Worm (Caenorhabditis elegans) whole organism, L2 larva: ENCODE data around the gene EGAP2.2.

Experiments
- C34F6.9 ChIP-seq: fragments of 150-350 bp; optimal IDR thresholded peaks from 2 replicates; lab custom pipeline; 2014; ENCODE audit warnings: missing biosample characterization, missing genetic modification characterization
- R02D3.7 ChIP-seq: fragments of 150-350 bp; optimal IDR thresholded peaks from 2 replicates; lab custom pipeline; 2014; ENCODE audit warnings: missing biosample characterization, missing genetic modification characterization
- Y55F3AM.14 ChIP-seq: fragments of 200-800 bp; sonication (Bioruptor generic); optimal IDR thresholded peaks from 2 replicates; lab custom pipeline; 2018; ENCODE audit warnings: mild to moderate bottlenecking, missing genetic modification characterization, missing compliant biosample characterization
- ceh-16 ChIP-seq: fragments of 150-350 bp; optimal IDR thresholded peaks from 2 replicates; lab custom pipeline; 2014; ENCODE audit warnings: missing biosample characterization, missing genetic modification characterization
- ceh-82 ChIP-seq: fragments of 150-350 bp; optimal IDR thresholded peaks from 2 replicates; lab custom pipeline; 2014; ENCODE audit warnings: missing biosample characterization, missing genetic modification characterization
- crh-2 ChIP-seq: sonication (generic microtip); optimal IDR thresholded peaks from 2 replicates; lab custom pipeline; 2017; ENCODE audit warnings: missing biosample characterization, missing genetic modification characterization
- dmd-4 ChIP-seq: sonication (generic microtip); optimal IDR thresholded peaks from 2 replicates; lab custom pipeline; 2017; ENCODE audit warnings: missing biosample characterization, missing genetic modification characterization
- elt-1 ChIP-seq: fragments of 150-350 bp; optimal IDR thresholded peaks from 2 replicates; lab custom pipeline; 2014; ENCODE audit warnings: missing biosample characterization, missing genetic modification characterization
- elt-3 ChIP-seq: sonication (generic microtip); optimal IDR thresholded peaks from 2 replicates; lab custom pipeline; 2017; ENCODE audit warnings: missing biosample characterization, missing genetic modification characterization
- fos-1 ChIP-seq: fragments of 150-350 bp; optimal IDR thresholded peaks from 2 replicates; lab custom pipeline; 2014; ENCODE audit warnings: missing biosample characterization, missing genetic modification characterization
- gmeb-1 ChIP-seq: fragments of 150-350 bp; optimal IDR thresholded peaks from 2 replicates; lab custom pipeline; 2014; ENCODE audit warnings: missing biosample characterization, missing genetic modification characterization
- lin-11 ChIP-seq: fragments of 150-350 bp; sonication (generic microtip); optimal IDR thresholded peaks from 2 replicates; lab custom pipeline; 2014; ENCODE audit warnings: missing biosample characterization, missing genetic modification characterization, inconsistent platforms, mixed read lengths
- lin-13 ChIP-seq: fragments of 150-350 bp; optimal IDR thresholded peaks from 2 replicates; lab custom pipeline; 2014; ENCODE audit warnings: missing biosample characterization, missing genetic modification reagents, missing genetic modification characterization
- lin-39 ChIP-seq: fragments of 150-350 bp; optimal IDR thresholded peaks from 2 replicates; lab custom pipeline; 2014; ENCODE audit warnings: missing biosample characterization, missing genetic modification reagents, missing genetic modification characterization
- lsy-2 ChIP-seq, 2 experiments: fragments of 150-350 bp in 1 of 2; sonication (generic microtip) in 1 of 2; optimal IDR thresholded peaks; 2 replicates each; lab custom pipeline; 2014 to 2017; ENCODE audit warnings: missing biosample characterization in 2 of 2, missing genetic modification characterization in 2 of 2
- mab-5 ChIP-seq: fragments of 150-350 bp; optimal IDR thresholded peaks from 2 replicates; lab custom pipeline; 2014; ENCODE audit warnings: missing biosample characterization, missing genetic modification characterization
- nhr-11 ChIP-seq: fragments of 150-350 bp; optimal IDR thresholded peaks from 2 replicates; lab custom pipeline; 2014; ENCODE audit warnings: missing biosample characterization, missing genetic modification characterization
- nhr-129 ChIP-seq: fragments of 150-350 bp; optimal IDR thresholded peaks from 2 replicates; lab custom pipeline; 2014; ENCODE audit warnings: missing biosample characterization, missing genetic modification characterization
- nhr-237 ChIP-seq: fragments of 150-350 bp; optimal IDR thresholded peaks from 2 replicates; lab custom pipeline; 2014; ENCODE audit warnings: missing biosample characterization, missing genetic modification characterization
- nhr-25 ChIP-seq: fragments of 150-350 bp; sonication (generic microtip); optimal IDR thresholded peaks from 3 replicates; lab custom pipeline; 2014; ENCODE audit warnings: missing biosample characterization, missing genetic modification characterization
- peb-1 ChIP-seq: fragments of 150-350 bp; optimal IDR thresholded peaks from 2 replicates; lab custom pipeline; 2014; ENCODE audit warnings: missing biosample characterization, missing genetic modification characterization
- sem-4 ChIP-seq: fragments of 150-350 bp; optimal IDR thresholded peaks from 2 replicates; lab custom pipeline; 2014; ENCODE audit warnings: missing biosample characterization, missing genetic modification reagents, missing genetic modification characterization
- skn-1 ChIP-seq: sonication (generic microtip); optimal IDR thresholded peaks from 2 replicates; lab custom pipeline; 2017; ENCODE audit warnings: missing biosample characterization, missing genetic modification characterization
- sma-3 ChIP-seq: sonication (generic microtip); optimal IDR thresholded peaks from 2 replicates; lab custom pipeline; 2016; ENCODE audit warnings: missing genetic modification reagents, missing genetic modification characterization, missing compliant biosample characterization
- sma-9 ChIP-seq, 2 experiments: fragments of 150-350 bp in 1 of 2; sonication (generic microtip) in 1 of 2; optimal IDR thresholded peaks; 2 replicates each; lab custom pipeline; 2014 to 2016; ENCODE audit warnings: missing genetic modification characterization in 2 of 2, mild to moderate bottlenecking in 1 of 2, missing biosample characterization in 1 of 2, missing compliant biosample characterization in 1 of 2, missing genetic modification reagents in 1 of 2, moderate library complexity in 1 of 2
- unc-39 ChIP-seq: fragments of 150-350 bp; optimal IDR thresholded peaks from 2 replicates; lab custom pipeline; 2014; ENCODE audit warnings: missing biosample characterization, missing genetic modification characterization
- unc-55 ChIP-seq: fragments of 150-350 bp; sonication (generic microtip); optimal IDR thresholded peaks from 3 replicates; lab custom pipeline; 2014; ENCODE audit warnings: missing biosample characterization, missing genetic modification reagents, missing genetic modification characterization
- unc-62 ChIP-seq: fragments of 150-350 bp; optimal IDR thresholded peaks from 2 replicates; lab custom pipeline; 2014; ENCODE audit warnings: missing biosample characterization, missing genetic modification reagents, missing genetic modification characterization
- ztf-1 ChIP-seq: fragments of 200-800 bp; sonication (Bioruptor generic); conservative IDR thresholded peaks from 2 replicates; pipeline ENCODE4 v1.3.6; 2022; ENCODE audit warnings: missing genetic modification characterization, missing compliant biosample characterization
- ztf-11 ChIP-seq: sonication (generic microtip); optimal IDR thresholded peaks from 2 replicates; lab custom pipeline; 2017; ENCODE audit warnings: missing biosample characterization, missing genetic modification characterization

EGAP2.2 gene

DNA sequence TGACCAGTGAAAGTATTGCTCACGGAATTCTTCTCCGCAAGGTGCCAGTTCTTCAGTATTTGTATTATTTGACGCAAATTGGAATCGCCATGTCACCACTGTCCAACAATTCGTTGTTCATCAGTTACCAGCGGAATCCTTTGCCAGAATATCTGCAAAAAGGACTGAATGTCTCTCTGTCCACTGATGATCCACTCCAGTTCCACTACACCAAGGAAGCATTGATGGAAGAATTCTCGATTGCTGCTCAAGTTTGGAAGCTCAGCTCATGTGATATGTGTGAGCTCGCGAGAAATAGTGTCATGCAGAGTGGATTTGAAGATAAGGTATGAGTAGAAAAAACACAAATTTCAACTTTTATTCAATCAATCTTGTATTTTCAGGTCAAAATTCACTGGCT lies 20.6 kb upstream of the EGAP2.2 start:
- peak; percentile 32 for TF ChIP-seq sma-3 (GFP tag; lab: Kevin White, UChicago)
- TF ChIP-seq ztf-1 (GFP tag; lab: Robert Waterston, UW), result no peak
- TF ChIP-seq skn-1 (tag; lab: Kevin White, UChicago), result no peak

DNA sequence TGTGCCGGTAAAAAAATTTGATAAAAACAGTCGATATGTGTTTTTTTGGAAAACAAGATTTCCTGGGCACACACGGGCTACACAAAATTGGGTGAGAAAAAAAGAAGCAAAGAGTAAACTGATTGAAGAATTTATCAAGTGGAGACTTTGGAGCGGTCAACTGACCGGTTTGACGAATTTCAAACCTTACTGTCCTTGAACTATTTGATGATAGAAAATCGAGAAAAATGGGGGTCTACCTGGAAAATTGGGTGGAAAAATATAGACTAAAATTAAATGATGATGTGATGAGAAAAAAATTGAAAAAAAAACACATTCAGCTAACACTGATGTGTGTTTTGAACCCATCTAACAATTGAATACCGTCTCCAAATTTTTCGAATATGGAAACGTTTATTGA lies 18.9 kb upstream of the EGAP2.2 start, which contains the start of gene C34F11.8:
Gene C34F11.8 (minus strand): TSS at position 135 of the 400 bp plus-strand sequence.
- TF ChIP-seq lin-13 (GFP tag; lab: Kevin White, UChicago), result no peak
- TF ChIP-seq R02D3.7 (tag; lab: Kevin White, UChicago), result no peak
- TF ChIP-seq unc-55 (GFP tag; lab: Kevin White, UChicago), result no peak
- TF ChIP-seq ztf-1 (GFP tag; lab: Robert Waterston, UW), result no peak
- no peak for TF ChIP-seq nhr-237 (tag; lab: Kevin White, UChicago)
- TF ChIP-seq crh-2, result no peak
- TF ChIP-seq gmeb-1 (tag; lab: Kevin White, UChicago), result no peak
- TF ChIP-seq sma-3 (GFP tag; lab: Kevin White, UChicago), result peak; percentile 1
- TF ChIP-seq C34F6.9, result no peak
- TF ChIP-seq nhr-25, result peak; percentile 43
- TF ChIP-seq ceh-16, result no peak
- TF ChIP-seq fos-1 (tag; lab: Kevin White, UChicago), result no peak

DNA sequence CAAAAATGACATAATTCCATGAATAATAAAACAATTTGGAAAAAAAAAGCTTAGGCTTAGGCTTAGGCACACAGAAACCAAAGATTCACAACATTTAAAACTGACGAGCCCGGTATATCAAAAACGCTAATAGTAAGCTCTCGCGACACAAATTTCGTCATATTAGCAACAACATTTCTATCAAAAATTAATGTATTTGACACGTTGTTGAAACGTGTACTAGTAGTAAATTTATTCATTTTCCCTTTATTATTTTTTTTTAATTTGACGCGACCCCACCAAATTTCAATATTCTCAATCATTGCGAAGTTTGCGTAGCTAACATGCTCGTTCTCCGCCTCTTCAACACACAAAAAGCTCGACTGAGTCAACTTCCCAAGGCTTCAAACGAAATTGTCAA lies 17.7 kb upstream of the EGAP2.2 start, which contains the start of gene C34F11.2:
Gene C34F11.2 (plus strand): TSS at position 301 of the 400 bp plus-strand sequence.
- no peak for TF ChIP-seq ztf-11 (tag; lab: Kevin White, UChicago)
- no peak for TF ChIP-seq peb-1 (tag; lab: Kevin White, UChicago)
- TF ChIP-seq ceh-82, result no peak
- no peak for TF ChIP-seq lin-39 (tag; lab: Kevin White, UChicago)

DNA sequence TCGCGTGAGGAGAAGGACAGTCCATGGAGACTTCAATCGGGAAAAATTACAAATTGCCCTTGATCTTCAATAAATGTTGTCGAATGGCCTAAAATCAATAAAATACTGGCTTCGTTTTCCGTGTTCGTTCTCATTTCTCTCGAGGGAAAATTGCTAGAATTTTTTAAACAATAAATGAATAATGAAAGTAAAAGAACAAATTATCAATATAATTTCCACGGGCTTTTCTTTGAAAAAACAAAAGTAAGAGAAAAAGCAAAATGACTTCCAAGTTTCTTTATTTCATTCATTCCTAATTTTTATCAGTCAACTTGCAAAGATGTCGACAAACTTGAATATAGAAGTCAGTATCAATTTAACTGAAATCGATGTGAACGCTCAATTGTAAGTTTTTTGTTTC lies 17.0 kb upstream of the EGAP2.2 start, which contains the start of gene C34F11.1:
Gene C34F11.1 (plus strand): TSS at position 301 of the 400 bp plus-strand sequence.
- no peak for TF ChIP-seq dmd-4 (tag; lab: Kevin White, UChicago)
- TF ChIP-seq nhr-237 (tag; lab: Kevin White, UChicago), result no peak
- no peak for TF ChIP-seq mab-5
- TF ChIP-seq fos-1 (tag; lab: Kevin White, UChicago), result no peak
- no peak for TF ChIP-seq peb-1 (tag; lab: Kevin White, UChicago)
- TF ChIP-seq unc-62 (GFP tag; lab: Kevin White, UChicago), result no peak

DNA sequence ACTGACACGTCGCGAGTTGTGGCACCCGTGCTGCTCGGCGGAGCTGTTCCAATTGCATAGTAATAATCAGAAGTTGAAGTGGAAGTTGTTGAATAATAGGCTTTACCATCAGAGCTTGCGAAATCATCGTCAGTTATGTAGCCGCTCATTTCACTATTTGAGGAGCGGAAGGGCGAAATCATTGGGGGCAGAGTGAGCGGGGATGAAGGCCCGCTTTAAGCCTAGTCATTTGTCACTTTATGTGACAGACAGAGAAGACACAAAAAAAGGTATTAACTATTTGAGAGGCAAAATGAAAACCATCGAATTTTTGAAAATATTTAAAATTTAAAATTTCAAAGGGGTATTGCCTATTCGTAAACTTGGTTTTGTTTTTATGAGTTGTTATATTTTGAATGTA lies 11.3 kb upstream of the EGAP2.2 start:
- no peak for TF ChIP-seq Y55F3AM.14 (GFP tag; lab: Kevin White, UChicago)
- peak; percentile 20 for TF ChIP-seq mab-5
- peak; percentile 30 for TF ChIP-seq unc-55 (GFP tag; lab: Kevin White, UChicago)
- no peak for TF ChIP-seq unc-39

- TF ChIP-seq sma-9 (GFP tag; optimal IDR thresholded peaks at IDR 0.05; lab: Kevin White, UChicago) (peak; percentile 38), sma-9 (tag; optimal IDR thresholded peaks at IDR 0.05; lab: Kevin White, UChicago) (no peak), elt-1 (no peak), mab-5 (peak; percentile 47), ztf-11 (tag; lab: Kevin White, UChicago) (no peak), nhr-237 (tag; lab: Kevin White, UChicago) (no peak)
Observed at ce11 chrII:5220648-5221047, 9.0 kb upstream of the EGAP2.2 start.

- TF ChIP-seq lsy-2 (tag; optimal IDR thresholded peaks at IDR 0.05; lab: Kevin White, UChicago), result no peak
- no peak for TF ChIP-seq lin-13 (GFP tag; lab: Kevin White, UChicago)
- no peak for TF ChIP-seq sem-4
- no peak for TF ChIP-seq ztf-11 (tag; lab: Kevin White, UChicago)
- peak; percentile 14 for TF ChIP-seq nhr-129 (tag; lab: Kevin White, UChicago)
- peak; percentile 0 for TF ChIP-seq mab-5
- TF ChIP-seq unc-39, result no peak
Observed at ce11 chrII:5222830-5223229, 6.9 kb upstream of the EGAP2.2 start.

DNA sequence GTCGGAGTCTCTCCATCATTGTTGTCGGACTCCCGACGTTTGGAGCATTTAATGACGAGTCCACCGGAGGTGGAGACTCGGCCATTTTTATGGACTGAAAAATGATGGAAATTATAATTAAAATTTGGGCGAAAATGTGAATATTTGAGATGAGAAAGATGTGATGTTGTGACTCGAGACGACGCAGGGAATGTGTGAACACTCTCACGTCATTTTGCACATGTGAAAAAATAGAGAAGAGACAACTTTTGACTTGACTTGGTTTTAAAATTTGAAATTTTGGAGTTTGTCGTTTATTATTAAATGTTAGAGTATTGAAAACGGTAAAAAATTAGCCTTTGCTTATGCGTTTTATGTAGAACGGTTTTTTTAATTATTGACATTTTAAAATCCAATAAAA lies 4.4 kb upstream of the EGAP2.2 start, which contains the start of gene dsh-1:
Gene dsh-1 (minus strand): TSS at position 101 of the 400 bp plus-strand sequence.
- TF ChIP-seq elt-3 (tag; lab: Kevin White, UChicago) (no peak), ceh-82 (no peak), nhr-11 (no peak), unc-55 (GFP tag; lab: Kevin White, UChicago) (no peak), lin-11 (tag; lab: Kevin White, UChicago) (no peak)
